Worm (Caenorhabditis elegans): ENCODE data around the gene F49C5.10.

The F49C5.10 gene

DNA sequence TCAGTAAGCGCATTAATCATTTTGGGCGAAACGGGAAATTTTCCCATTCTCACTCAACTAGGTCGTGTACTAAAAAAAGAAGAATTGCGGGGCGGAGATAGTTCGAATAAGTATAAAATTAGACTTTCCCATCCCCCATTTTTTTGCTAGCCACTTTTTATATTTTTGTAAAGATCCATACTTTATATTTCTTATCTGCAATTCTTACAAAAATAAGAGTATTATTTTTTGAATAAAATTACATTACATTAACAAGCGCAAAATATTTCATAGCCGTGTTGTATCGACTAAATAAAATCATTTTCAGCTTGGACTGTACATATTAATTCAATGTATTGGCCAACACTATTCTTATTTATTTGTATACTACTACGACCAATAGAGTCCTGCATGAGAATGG is 9.0 kb downstream of the F49C5.10 start, which contains the start of gene F49C5.11:
TSS of gene F49C5.11 (plus strand) at position 301 of the 400 bp plus-strand sequence.
- no peak for TF ChIP-seq ets-7 (tag; optimal IDR thresholded peaks at IDR 0.05)
- TF ChIP-seq flt-1 (GFP tag; IDR thresholded peaks at IDR 0.05), result no peak
- TF ChIP-seq sea-1 (GFP tag; conservative IDR thresholded peaks at IDR 0.05), result no peak
- TF ChIP-seq tbx-11 (GFP tag; IDR thresholded peaks at IDR 0.05), result no peak
- TF ChIP-seq F13C5.2 (tag; optimal IDR thresholded peaks at IDR 0.05), result no peak
- no peak for TF ChIP-seq aly-1 (tag; optimal IDR thresholded peaks at IDR 0.05)
- TF ChIP-seq hmbx-1 (tag; optimal IDR thresholded peaks at IDR 0.05), result no peak
- no peak for TF ChIP-seq pes-1 (GFP tag; IDR thresholded peaks at IDR 0.05)
- no peak for TF ChIP-seq ceh-13 (GFP tag; optimal IDR thresholded peaks at IDR 0.05)
- TF ChIP-seq ceh-36 (tag; optimal IDR thresholded peaks at IDR 0.05), result no peak
- no peak for TF ChIP-seq scrt-1 (GFP tag; IDR thresholded peaks at IDR 0.05)

ce11 chrII:12560210-12560609 is 13.7 kb downstream of the F49C5.10 start, which contains the start of gene F49C5.12:
Gene F49C5.12, minus strand, starts transcription at chrII:12560310.
- TF ChIP-seq ceh-13 (GFP tag; optimal IDR thresholded peaks at IDR 0.05) (no peak), aly-1 (tag; optimal IDR thresholded peaks at IDR 0.05) (no peak), scrt-1 (GFP tag; IDR thresholded peaks at IDR 0.05) (no peak), ceh-36 (tag; optimal IDR thresholded peaks at IDR 0.05) (no peak), ama-1 (optimal IDR thresholded peaks at IDR 0.05) (no peak), tbx-11 (GFP tag; IDR thresholded peaks at IDR 0.05) (no peak), flt-1 (GFP tag; IDR thresholded peaks at IDR 0.05) (no peak), sea-1 (GFP tag; conservative IDR thresholded peaks at IDR 0.05) (no peak), tbx-37 (GFP tag; conservative IDR thresholded peaks at IDR 0.05) (no peak), hnd-1 (tag; optimal IDR thresholded peaks at IDR 0.05) (no peak), B0310.2 (tag; optimal IDR thresholded peaks at IDR 0.05) (no peak), hmbx-1 (tag; optimal IDR thresholded peaks at IDR 0.05) (no peak)

DNA sequence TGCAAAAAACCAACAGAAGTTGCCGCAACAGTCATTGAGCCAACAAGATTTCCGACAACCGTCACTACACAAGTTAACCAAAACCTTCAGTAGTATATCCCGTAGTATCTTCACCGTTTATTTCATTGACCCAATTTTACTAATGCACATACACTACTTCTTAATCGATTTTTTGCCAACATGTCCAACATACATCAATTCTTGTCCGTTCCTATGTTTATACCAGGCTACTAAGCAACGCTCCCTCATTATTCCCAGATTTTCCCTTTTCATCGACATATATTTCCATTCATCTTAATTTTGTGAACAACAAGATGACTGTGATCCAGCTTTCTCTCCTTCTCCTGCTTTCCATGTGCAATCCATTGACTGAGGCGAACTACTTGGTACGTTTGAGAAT is 19.3 kb downstream of the F49C5.10 start, which contains the start of gene F49C5.7:
TSS of gene F49C5.7 (plus strand) at position 301 of the 400 bp plus-strand sequence.
- TF ChIP-seq scrt-1 (GFP tag; IDR thresholded peaks at IDR 0.05) (no peak), ets-7 (tag; optimal IDR thresholded peaks at IDR 0.05) (no peak), tbx-37 (GFP tag; conservative IDR thresholded peaks at IDR 0.05) (no peak), hmg-4 (GFP tag; optimal IDR thresholded peaks at IDR 0.05) (no peak), pes-1 (GFP tag; IDR thresholded peaks at IDR 0.05) (no peak), B0310.2 (tag; optimal IDR thresholded peaks at IDR 0.05) (no peak), ceh-36 (tag; optimal IDR thresholded peaks at IDR 0.05) (no peak), hmbx-1 (tag; optimal IDR thresholded peaks at IDR 0.05) (no peak)

DNA sequence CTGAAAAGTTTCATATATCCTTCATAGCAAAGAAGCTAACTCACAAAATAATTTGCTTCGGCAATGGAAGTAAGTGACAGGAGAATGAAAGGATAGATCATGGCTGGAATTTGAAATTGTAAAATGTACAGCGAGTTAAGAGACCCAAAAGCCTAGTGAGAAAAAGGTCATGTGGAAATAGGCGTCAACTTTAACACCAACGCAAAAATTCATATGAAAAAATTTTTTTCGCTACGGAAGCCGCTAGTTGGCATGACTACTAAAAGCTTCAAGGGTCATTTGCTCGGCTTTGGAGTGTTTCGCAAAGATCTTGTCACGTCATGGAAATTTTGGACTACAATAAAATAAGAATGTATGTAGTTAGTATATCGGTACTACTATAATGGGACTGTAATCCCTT is 24.0 kb downstream of the F49C5.10 start, which contains the start of gene Y38E10A.1:
TSS of gene Y38E10A.1 (minus strand) at position 101 of the 400 bp plus-strand sequence.
- TF ChIP-seq hnd-1 (tag; optimal IDR thresholded peaks at IDR 0.05) (no peak), tbx-11 (GFP tag; IDR thresholded peaks at IDR 0.05) (no peak)

DNA sequence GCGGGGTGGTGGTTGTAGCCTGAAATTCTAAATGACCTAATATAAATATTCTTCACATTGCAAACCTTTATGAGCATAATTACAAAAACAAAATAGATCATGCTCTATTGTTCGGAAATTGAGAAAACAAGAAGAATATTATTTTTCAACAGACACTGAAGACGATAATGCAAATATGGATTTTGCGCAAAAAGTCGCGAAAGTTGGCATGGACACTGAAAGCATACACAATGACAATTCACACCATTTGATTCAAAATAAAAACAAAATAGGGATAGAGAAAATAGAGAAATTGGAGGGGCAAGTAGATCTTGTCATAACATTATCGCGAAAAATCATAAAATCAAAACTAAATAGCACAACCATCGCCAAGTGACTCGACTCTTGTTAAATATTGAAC is 26.2 kb downstream of the F49C5.10 start, which contains the start of gene Y38E10A.35:
TSS of gene Y38E10A.35 (minus strand) at position 101 of the 400 bp plus-strand sequence.
- no peak for TF ChIP-seq scrt-1 (GFP tag; IDR thresholded peaks at IDR 0.05)
- TF ChIP-seq hmbx-1 (tag; optimal IDR thresholded peaks at IDR 0.05), result no peak
- no peak for TF ChIP-seq tra-4 (tag; optimal IDR thresholded peaks at IDR 0.05)
- TF ChIP-seq F13C5.2 (tag; optimal IDR thresholded peaks at IDR 0.05), result no peak
- no peak for TF ChIP-seq hmg-4 (GFP tag; optimal IDR thresholded peaks at IDR 0.05)
- no peak for TF ChIP-seq ceh-36 (tag; optimal IDR thresholded peaks at IDR 0.05)
- no peak for TF ChIP-seq pes-1 (GFP tag; IDR thresholded peaks at IDR 0.05)
- TF ChIP-seq B0310.2 (tag; optimal IDR thresholded peaks at IDR 0.05), result no peak
- no peak for TF ChIP-seq hnd-1 (tag; optimal IDR thresholded peaks at IDR 0.05)
- TF ChIP-seq ceh-13 (GFP tag; optimal IDR thresholded peaks at IDR 0.05), result no peak
- no peak for TF ChIP-seq ama-1 (optimal IDR thresholded peaks at IDR 0.05)
- TF ChIP-seq ets-7 (tag; optimal IDR thresholded peaks at IDR 0.05), result no peak
- TF ChIP-seq sea-1 (GFP tag; conservative IDR thresholded peaks at IDR 0.05), result no peak
- TF ChIP-seq tbx-11 (GFP tag; IDR thresholded peaks at IDR 0.05), result no peak
- TF ChIP-seq aly-1 (tag; optimal IDR thresholded peaks at IDR 0.05), result no peak
- no peak for TF ChIP-seq flt-1 (GFP tag; IDR thresholded peaks at IDR 0.05)
- no peak for TF ChIP-seq tbx-37 (GFP tag; conservative IDR thresholded peaks at IDR 0.05)

DNA sequence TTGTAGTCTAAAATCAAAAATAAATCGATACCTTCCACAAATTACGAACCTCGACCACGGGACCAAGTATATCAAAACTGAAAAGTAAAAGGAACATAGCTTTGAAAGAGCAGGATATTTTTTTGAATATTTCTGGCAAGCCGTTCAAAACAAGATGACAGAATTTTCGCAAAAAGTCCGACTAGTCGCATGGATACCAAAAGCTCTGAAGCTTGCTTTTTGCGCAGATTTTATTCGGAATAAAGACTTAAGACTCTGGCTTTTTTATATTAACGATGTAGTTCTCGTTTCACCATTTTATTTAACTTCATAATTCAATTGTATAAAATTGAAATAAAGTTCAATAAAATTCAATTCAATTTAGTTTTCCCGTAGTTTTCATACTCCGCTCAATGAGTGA is 27.0 kb downstream of the F49C5.10 start, which contains the start of gene Y38E10A.2:
TSS of gene Y38E10A.2 (minus strand) at position 101 of the 400 bp plus-strand sequence.
- TF ChIP-seq scrt-1 (GFP tag; IDR thresholded peaks at IDR 0.05) (no peak), tra-4 (tag; optimal IDR thresholded peaks at IDR 0.05) (no peak), hnd-1 (tag; optimal IDR thresholded peaks at IDR 0.05) (no peak), pes-1 (GFP tag; IDR thresholded peaks at IDR 0.05) (no peak), tbx-11 (GFP tag; IDR thresholded peaks at IDR 0.05) (no peak), hmbx-1 (tag; optimal IDR thresholded peaks at IDR 0.05) (no peak), sea-1 (GFP tag; conservative IDR thresholded peaks at IDR 0.05) (no peak), hmg-4 (GFP tag; optimal IDR thresholded peaks at IDR 0.05) (no peak), tbx-37 (GFP tag; conservative IDR thresholded peaks at IDR 0.05) (no peak), B0310.2 (tag; optimal IDR thresholded peaks at IDR 0.05) (no peak), ceh-13 (GFP tag; optimal IDR thresholded peaks at IDR 0.05) (no peak), flt-1 (GFP tag; IDR thresholded peaks at IDR 0.05) (no peak), ceh-36 (tag; optimal IDR thresholded peaks at IDR 0.05) (no peak), ama-1 (optimal IDR thresholded peaks at IDR 0.05) (no peak), F13C5.2 (tag; optimal IDR thresholded peaks at IDR 0.05) (no peak), ets-7 (tag; optimal IDR thresholded peaks at IDR 0.05) (no peak), aly-1 (tag; optimal IDR thresholded peaks at IDR 0.05) (no peak)

DNA sequence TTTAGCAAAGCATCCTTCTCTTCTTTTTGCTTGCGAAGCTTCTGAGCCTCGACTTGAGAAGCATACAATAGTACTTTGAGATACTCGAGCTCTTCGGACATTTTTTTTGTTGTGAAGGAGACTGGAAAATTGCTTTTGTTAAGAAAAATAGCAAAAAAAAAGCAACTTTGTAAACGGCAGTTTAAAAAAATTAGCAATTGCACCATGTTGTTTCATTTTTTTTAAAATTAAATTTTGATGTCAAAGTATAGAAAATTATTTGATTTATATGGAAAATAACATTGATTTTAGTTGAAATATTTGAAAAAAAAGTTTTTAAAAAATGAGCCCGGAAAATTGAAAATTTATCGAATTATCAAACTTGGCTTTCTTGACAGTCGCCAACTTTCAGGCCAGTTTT is 28.1 kb downstream of the F49C5.10 start, which contains the start of gene Y38E10A.3:
TSS of gene Y38E10A.3 (minus strand) at position 101 of the 400 bp plus-strand sequence.
- TF ChIP-seq sea-1 (GFP tag; conservative IDR thresholded peaks at IDR 0.05) (no peak), tbx-37 (GFP tag; conservative IDR thresholded peaks at IDR 0.05) (no peak), F13C5.2 (tag; optimal IDR thresholded peaks at IDR 0.05) (no peak), ets-7 (tag; optimal IDR thresholded peaks at IDR 0.05) (no peak), hnd-1 (tag; optimal IDR thresholded peaks at IDR 0.05) (no peak), hmbx-1 (tag; optimal IDR thresholded peaks at IDR 0.05) (no peak), tbx-11 (GFP tag; IDR thresholded peaks at IDR 0.05) (no peak), ceh-13 (GFP tag; optimal IDR thresholded peaks at IDR 0.05) (no peak), ama-1 (optimal IDR thresholded peaks at IDR 0.05) (no peak), scrt-1 (GFP tag; IDR thresholded peaks at IDR 0.05) (no peak), pes-1 (GFP tag; IDR thresholded peaks at IDR 0.05) (no peak), hmg-4 (GFP tag; optimal IDR thresholded peaks at IDR 0.05) (no peak)
